Fruit fly (Drosophila melanogaster): ENCODE results near the gene Nt5a.
A peak's percentile ranks its signal among the peaks of the same experiment; 100 is the strongest.

Nt5a gene

dm6 chr3L:1349942-1350923 lies 43.0 kb upstream of the Nt5a start (continued):
- TF ChIP-seq Gug (GFP tag; IDR thresholded peaks at IDR 0.05), result no peak; the same call in 3 of the 4 replicates
- no peak for TF ChIP-seq GATAe (GFP tag; conservative IDR thresholded peaks at IDR 0.05)
- no peak for TF ChIP-seq ac (GFP tag; optimal IDR thresholded peaks at IDR 0.05)
- TF ChIP-seq CG18476 (GFP tag; optimal IDR thresholded peaks at IDR 0.05), result no peak
- no peak for TF ChIP-seq BtbVII (GFP tag; optimal IDR thresholded peaks at IDR 0.05)
- peak; percentile 98 for TF ChIP-seq CG13287 (GFP tag; IDR thresholded peaks at IDR 0.05; ENCODE audit: partially characterized antibody)
- TF ChIP-seq pita (GFP tag; optimal IDR thresholded peaks at IDR 0.05), result no peak
- peak; percentile 98 for TF ChIP-seq ato (GFP tag; IDR thresholded peaks at IDR 0.05; ENCODE audit: partially characterized antibody)
- TF ChIP-seq ro (GFP tag; IDR thresholded peaks at IDR 0.05), result no peak
- no peak for TF ChIP-seq btn (GFP tag; optimal IDR thresholded peaks at IDR 0.05)
- TF ChIP-seq sima (GFP tag; optimal IDR thresholded peaks at IDR 0.05), result no peak
- peak; percentile 11 for TF ChIP-seq CG4820 (GFP tag; optimal IDR thresholded peaks at IDR 0.05)
- TF ChIP-seq en (GFP tag; optimal IDR thresholded peaks at IDR 0.05), result no peak
- peak; percentile 22 for TF ChIP-seq CG13296 (GFP tag; optimal IDR thresholded peaks at IDR 0.05)
- peak; percentile 53 for TF ChIP-seq CG30020 (tag; optimal IDR thresholded peaks at IDR 0.05)
- TF ChIP-seq CG31441 (GFP tag; IDR thresholded peaks at IDR 0.05), result peak; percentile 54; the same call in 1 of the 2 replicates
- TF ChIP-seq CG15479 (GFP tag; optimal IDR thresholded peaks at IDR 0.05), result peak; percentile 45
- TF ChIP-seq Dref (GFP tag; IDR thresholded peaks at IDR 0.05), result peak; percentile 88
- TF ChIP-seq crol (GFP tag; IDR thresholded peaks at IDR 0.05), result no peak
- no peak for TF ChIP-seq da (GFP tag; optimal IDR thresholded peaks at IDR 0.05)
- no peak for TF ChIP-seq CTCF (GFP tag; optimal IDR thresholded peaks at IDR 0.05)
- TF ChIP-seq sqz (GFP tag; optimal IDR thresholded peaks at IDR 0.05), result no peak
- TF ChIP-seq CG9727 (GFP tag; optimal IDR thresholded peaks at IDR 0.05), result peak; percentile 35
- no peak for TF ChIP-seq NC2α (GFP tag; optimal IDR thresholded peaks at IDR 0.05)
- no peak for TF ChIP-seq Lim3 (GFP tag; IDR thresholded peaks at IDR 0.05)
- no peak for TF ChIP-seq wdn (GFP tag; IDR thresholded peaks at IDR 0.05)
- TF ChIP-seq fd102C (GFP tag; optimal IDR thresholded peaks at IDR 0.05), result no peak
- TF ChIP-seq CG16863 (GFP tag; optimal IDR thresholded peaks at IDR 0.05), result peak; percentile 3
- peak; percentile 5 for TF ChIP-seq ems (GFP tag; optimal IDR thresholded peaks at IDR 0.05)
- peak; percentile 43 for TF ChIP-seq sug (tag; optimal IDR thresholded peaks at IDR 0.05)
- TF ChIP-seq CG33213 (GFP tag; optimal IDR thresholded peaks at IDR 0.05), result peak; percentile 21
- TF ChIP-seq rib (GFP tag; IDR thresholded peaks at IDR 0.05), result no peak
- no peak for TF ChIP-seq CG10959 (GFP tag; IDR thresholded peaks at IDR 0.05)
- TF ChIP-seq CG7271 (tag; optimal IDR thresholded peaks at IDR 0.05), result no peak
- TF ChIP-seq cad (GFP tag; optimal IDR thresholded peaks at IDR 0.05), result no peak
- TF ChIP-seq CG6254 (GFP tag; optimal IDR thresholded peaks at IDR 0.05), result no peak
- TF ChIP-seq CG12659 (GFP tag; optimal IDR thresholded peaks at IDR 0.05), result peak; percentile 60
- no peak for TF ChIP-seq grn (GFP tag; optimal IDR thresholded peaks at IDR 0.05)
- TF ChIP-seq CG12104 (GFP tag; optimal IDR thresholded peaks at IDR 0.05), result peak; percentile 23
- no peak for TF ChIP-seq psq (GFP tag; optimal IDR thresholded peaks at IDR 0.05)
- TF ChIP-seq NFAT (GFP tag; IDR thresholded peaks at IDR 0.05), result no peak
- peak; percentile 38 for TF ChIP-seq HLH54F (GFP tag; optimal IDR thresholded peaks at IDR 0.05)
- no peak for TF ChIP-seq sc (optimal IDR thresholded peaks at IDR 0.05)
- TF ChIP-seq sc (GFP tag; optimal IDR thresholded peaks at IDR 0.05), result no peak
- peak; percentile 50 for TF ChIP-seq CG18262 (tag; optimal IDR thresholded peaks at IDR 0.05)
- no peak for TF ChIP-seq kah (GFP tag; optimal IDR thresholded peaks at IDR 0.05)
- no peak for TF ChIP-seq Hr78 (GFP tag; optimal IDR thresholded peaks at IDR 0.05)
- no peak for TF ChIP-seq wor (GFP tag; IDR thresholded peaks at IDR 0.05)
- TF ChIP-seq CG2889 (GFP tag; IDR thresholded peaks at IDR 0.05), result no peak
- TF ChIP-seq corto (GFP tag; optimal IDR thresholded peaks at IDR 0.05), result peak; percentile 42
